Worm (Caenorhabditis elegans): ENCODE measurements around the gene gsnl-1.

ce11 chrV:9527337-9527736, 30.5 kb downstream of the gsnl-1 start:
- no peak for TF ChIP-seq W03F9.2 (tag; optimal IDR thresholded peaks at IDR 0.05)
- no peak for TF ChIP-seq him-1 (tag; optimal IDR thresholded peaks at IDR 0.05)
- TF ChIP-seq dao-5 (tag; optimal IDR thresholded peaks at IDR 0.05), result no peak

Data from whole organism, L4/young adult.